Fruit fly (Drosophila melanogaster) whole organism, embryonic: ENCODE results near the gene CG4709.
A peak's percentile ranks its signal among the peaks of the same experiment; 100 is the strongest.

ENCODE experiments used
- Asciz ChIP-seq: fragments of 200-800 bp; sonication (Bioruptor generic); optimal IDR thresholded peaks from 2 replicates; lab custom pipeline; 2017; ENCODE audit warnings: missing biosample characterization, mild to moderate bottlenecking, missing genetic modification characterization, missing genetic modification reagents
- Bdp1 ChIP-seq: fragments of 200-800 bp; sonication (Bioruptor generic); optimal IDR thresholded peaks from 3 replicates; lab custom pipeline; 2016; ENCODE audit warnings: missing biosample characterization, missing genetic modification characterization
- CG10462 ChIP-seq: fragments of 200-800 bp; sonication (Bioruptor generic); optimal IDR thresholded peaks from 2 replicates; lab custom pipeline; 2016; ENCODE audit warnings: missing biosample characterization, missing genetic modification characterization
- CG12659 ChIP-seq: fragments of 200-800 bp; sonication (Bioruptor generic); optimal IDR thresholded peaks from 3 replicates; lab custom pipeline; 2017; ENCODE audit warnings: mild to moderate bottlenecking, missing biosample characterization, missing genetic modification reagents, missing genetic modification characterization
- CG13624 ChIP-seq: fragments of 200-800 bp; sonication (Bioruptor generic); optimal IDR thresholded peaks from 2 replicates; lab custom pipeline; 2016; ENCODE audit warnings: missing biosample characterization, missing genetic modification characterization
- CG15514 ChIP-seq: fragments of 200-800 bp; sonication (Bioruptor generic); optimal IDR thresholded peaks from 3 replicates; lab custom pipeline; 2017; ENCODE audit warnings: missing biosample characterization, missing genetic modification characterization, mild to moderate bottlenecking, moderate library complexity, missing genetic modification reagents
- CG15696 ChIP-seq: fragments of 200-800 bp; sonication (Bioruptor generic); optimal IDR thresholded peaks from 2 replicates; lab custom pipeline; 2019; ENCODE audit warnings: missing biosample characterization, mild to moderate bottlenecking, missing genetic modification characterization, moderate library complexity
- CG17802 ChIP-seq: fragments of 200-800 bp; sonication (Bioruptor generic); optimal IDR thresholded peaks from 2 replicates; lab custom pipeline; 2018; ENCODE audit warnings: missing biosample characterization, mild to moderate bottlenecking, missing genetic modification characterization, moderate library complexity
- CG30431 ChIP-seq: fragments of 200-800 bp; sonication (Bioruptor generic); optimal IDR thresholded peaks from 2 replicates; lab custom pipeline; 2017; ENCODE audit warnings: missing biosample characterization, missing genetic modification characterization
- CG34422 ChIP-seq: fragments of 200-800 bp; sonication (Bioruptor generic); IDR thresholded peaks from 3 replicates; pipeline ENCODE4 v1.3.6; 2022; ENCODE audit warnings: missing biosample characterization, missing genetic modification characterization
- CG4424 ChIP-seq: fragments of 200-800 bp; sonication (Bioruptor generic); optimal IDR thresholded peaks from 3 replicates; lab custom pipeline; 2016; ENCODE audit warnings: missing biosample characterization, missing genetic modification characterization
- CG4617 ChIP-seq: fragments of 200-800 bp; sonication (Bioruptor generic); optimal IDR thresholded peaks from 3 replicates; lab custom pipeline; 2016; ENCODE audit warnings: missing biosample characterization, missing genetic modification characterization, borderline replicate concordance
- CG6765 ChIP-seq: fragments of 200-800 bp; sonication (Bioruptor generic); optimal IDR thresholded peaks from 3 replicates; lab custom pipeline; 2017; ENCODE audit warnings: missing biosample characterization, mild to moderate bottlenecking, missing genetic modification characterization
- CG6854 ChIP-seq: fragments of 200-800 bp; sonication (Bioruptor generic); optimal IDR thresholded peaks from 3 replicates; lab custom pipeline; 2017; ENCODE audit warnings: missing biosample characterization, mild to moderate bottlenecking, missing genetic modification characterization
- CG8290 ChIP-seq, 3 experiments: fragments of 200-800 bp; sonication (Bioruptor generic); optimal IDR thresholded peaks; 2 replicates each; lab custom pipeline; 2016 to 2019; ENCODE audit warnings: missing biosample characterization in 3 of 3, missing genetic modification characterization in 3 of 3, mild to moderate bottlenecking in 2 of 3, moderate library complexity in 1 of 3
- CG8765 ChIP-seq: fragments of 200-800 bp; sonication (Bioruptor generic); IDR thresholded peaks from 2 replicates; pipeline ENCODE4 v1.3.6; 2022; ENCODE audit warnings: missing biosample characterization, missing genetic modification characterization
- CG9932 ChIP-seq: fragments of 200-800 bp; sonication (Bioruptor generic); IDR thresholded peaks from 2 replicates; pipeline ENCODE4 v1.3.6; 2022; ENCODE audit warnings: missing biosample characterization, missing genetic modification characterization
- Chrac-16 ChIP-seq: fragments of 200-800 bp; sonication (Bioruptor generic); optimal IDR thresholded peaks from 3 replicates; lab custom pipeline; 2016; ENCODE audit warnings: missing biosample characterization, missing genetic modification characterization
- Deaf1 ChIP-seq: fragments of 200-800 bp; optimal IDR thresholded peaks from 3 replicates; lab custom pipeline; 2019; ENCODE audit warnings: missing biosample characterization, mild to moderate bottlenecking, missing genetic modification characterization, moderate library complexity
- Dfd ChIP-seq, 2 experiments: fragments of >200 bp; optimal IDR thresholded peaks; 2 replicates each; lab custom pipeline; 2017; ENCODE audit warnings: missing biosample characterization in 2 of 2, missing genetic modification characterization in 2 of 2
- Dip3 ChIP-seq: fragments of 200-800 bp; sonication (Bioruptor generic); optimal IDR thresholded peaks from 3 replicates; lab custom pipeline; 2016; ENCODE audit warnings: missing biosample characterization, missing genetic modification characterization
- Ets97D ChIP-seq: fragments of 200-800 bp; sonication (Bioruptor generic); optimal IDR thresholded peaks from 3 replicates; lab custom pipeline; 2016; ENCODE audit warnings: missing biosample characterization, missing genetic modification characterization
- Fer2 ChIP-seq: fragments of 200-800 bp; sonication (Bioruptor generic); optimal IDR thresholded peaks from 2 replicates; lab custom pipeline; 2018; ENCODE audit warnings: missing biosample characterization, mild to moderate bottlenecking, missing genetic modification characterization, moderate library complexity
- Gug ChIP-seq: fragments of 200-800 bp; sonication (Bioruptor generic); IDR thresholded peaks from 4 replicates; pipeline ENCODE4 v1.3.6; 2022; ENCODE audit warnings: missing biosample characterization, missing genetic modification characterization
- Hr51 ChIP-seq, 2 experiments: fragments of 200-800 bp; sonication (Bioruptor generic); optimal IDR thresholded peaks; 2 replicates in 1 of 2; 3 replicates in 1 of 2; lab custom pipeline; 2016 to 2018; ENCODE audit warnings: missing biosample characterization in 2 of 2, missing genetic modification characterization in 2 of 2, mild to moderate bottlenecking in 1 of 2, moderate library complexity in 1 of 2
- Meics ChIP-seq: fragments of 200-800 bp; sonication (Bioruptor generic); optimal IDR thresholded peaks from 2 replicates; lab custom pipeline; 2017; ENCODE audit warnings: missing biosample characterization, mild to moderate bottlenecking, missing genetic modification characterization
- NFAT ChIP-seq: fragments of 200-800 bp; sonication (Bioruptor generic); IDR thresholded peaks from 2 replicates; pipeline ENCODE4 v1.3.6; 2022; ENCODE audit warnings: missing biosample characterization, missing genetic modification characterization
- ara ChIP-seq: fragments of 200-800 bp; sonication (Bioruptor generic); IDR thresholded peaks from 2 replicates; pipeline ENCODE4 v1.3.6; 2022; ENCODE audit warnings: missing biosample characterization, missing genetic modification characterization
- cad ChIP-seq: fragments of >200 bp; optimal IDR thresholded peaks from 2 replicates; lab custom pipeline; 2017; ENCODE audit warnings: missing biosample characterization, missing genetic modification characterization
- chif ChIP-seq, 2 experiments: fragments of 200-800 bp; sonication (Bioruptor generic); optimal IDR thresholded peaks; 3 replicates each; lab custom pipeline; 2016; ENCODE audit warnings: missing biosample characterization in 2 of 2, missing genetic modification characterization in 2 of 2
- ems ChIP-seq: fragments of 200-800 bp; sonication (Bioruptor generic); optimal IDR thresholded peaks from 3 replicates; lab custom pipeline; 2016; ENCODE audit warnings: missing biosample characterization, missing genetic modification characterization
- esg ChIP-seq: fragments of 200-800 bp; sonication (Bioruptor generic); conservative IDR thresholded peaks from 2 replicates; pipeline ENCODE4 v1.3.6; 2022; ENCODE audit warnings: missing biosample characterization, missing genetic modification characterization
- fd96Cb ChIP-seq: fragments of 200-800 bp; sonication (Bioruptor generic); optimal IDR thresholded peaks from 2 replicates; lab custom pipeline; 2018; ENCODE audit warnings: missing biosample characterization, mild to moderate bottlenecking, missing genetic modification characterization, moderate library complexity
- fru ChIP-seq: fragments of >200 bp; optimal IDR thresholded peaks from 2 replicates; lab custom pipeline; 2017
- ftz-f1 ChIP-seq: fragments of 200-800 bp; sonication (Bioruptor generic); optimal IDR thresholded peaks from 2 replicates; lab custom pipeline; 2016; ENCODE audit warnings: missing biosample characterization, missing genetic modification characterization
- her ChIP-seq: fragments of 200-800 bp; sonication (Bioruptor generic); optimal IDR thresholded peaks from 2 replicates; lab custom pipeline; 2016; ENCODE audit warnings: missing biosample characterization, missing genetic modification characterization
- insv ChIP-seq, 2 experiments: fragments of 200-800 bp; sonication (Bioruptor generic); optimal IDR thresholded peaks; 3 replicates each; lab custom pipeline; 2016 to 2018; ENCODE audit warnings: missing biosample characterization in 2 of 2, missing genetic modification characterization in 2 of 2
- jumu ChIP-seq: fragments of 200-800 bp; sonication (Bioruptor generic); optimal IDR thresholded peaks from 3 replicates; lab custom pipeline; 2016; ENCODE audit warnings: missing biosample characterization, missing genetic modification characterization
- lbe ChIP-seq: fragments of 200-800 bp; sonication (Bioruptor generic); optimal IDR thresholded peaks from 2 replicates; lab custom pipeline; 2016; ENCODE audit warnings: missing biosample characterization, mild to moderate bottlenecking, missing genetic modification characterization
- lmd ChIP-seq: fragments of 200-800 bp; sonication (Bioruptor generic); IDR thresholded peaks from 2 replicates; pipeline ENCODE4 v1.3.6; 2022; ENCODE audit warnings: missing biosample characterization, missing genetic modification characterization
- lola ChIP-seq, 3 experiments: fragments of >200 bp in 2 of 3; fragments of 200-800 bp in 1 of 3; sonication (Bioruptor generic) in 1 of 3; optimal IDR thresholded peaks; 2 replicates each; lab custom pipeline; 2017 to 2019; ENCODE audit warnings: missing biosample characterization in 3 of 3, missing genetic modification characterization in 3 of 3, mild to moderate bottlenecking in 1 of 3, moderate library complexity in 1 of 3
- mam ChIP-seq: fragments of 200-800 bp; sonication (Bioruptor generic); optimal IDR thresholded peaks from 3 replicates; lab custom pipeline; 2016; ENCODE audit warnings: missing biosample characterization, missing genetic modification characterization
- mirr ChIP-seq: fragments of 200-800 bp; sonication (Bioruptor generic); optimal IDR thresholded peaks from 3 replicates; lab custom pipeline; 2018; ENCODE audit warnings: missing biosample characterization, mild to moderate bottlenecking, missing genetic modification characterization
- pfk ChIP-seq: fragments of 200-800 bp; sonication (Bioruptor generic); optimal IDR thresholded peaks from 2 replicates; lab custom pipeline; 2018; ENCODE audit warnings: missing biosample characterization, mild to moderate bottlenecking, missing genetic modification characterization, moderate library complexity
- prd ChIP-seq, 3 experiments: fragments of >200 bp in 2 of 3; fragments of 200-800 bp in 1 of 3; sonication (Bioruptor generic) in 1 of 3; optimal IDR thresholded peaks in 2 of 3; IDR thresholded peaks in 1 of 3; 2 replicates in 2 of 3; 3 replicates in 1 of 3; pipeline versions ENCODE4 v1.3.6 to Lab custom; 2017 to 2022; ENCODE audit warnings: missing biosample characterization in 1 of 3, missing genetic modification characterization in 1 of 3
- ranshi ChIP-seq: fragments of 200-800 bp; sonication (Bioruptor generic); IDR thresholded peaks from 2 replicates; pipeline ENCODE4 v1.3.6; 2022; ENCODE audit warnings: missing biosample characterization, missing genetic modification characterization
- ro ChIP-seq: fragments of 200-800 bp; sonication (Bioruptor generic); IDR thresholded peaks from 2 replicates; pipeline ENCODE4 v1.3.6; 2022; ENCODE audit warnings: missing biosample characterization, missing genetic modification characterization
- run ChIP-seq: fragments of 200-800 bp; sonication (Bioruptor generic); optimal IDR thresholded peaks from 3 replicates; lab custom pipeline; 2018; ENCODE audit warnings: missing biosample characterization, mild to moderate bottlenecking, missing genetic modification characterization
- sens-2 ChIP-seq: fragments of 200-800 bp; sonication (Bioruptor generic); IDR thresholded peaks from 2 replicates; pipeline ENCODE4 v1.3.6; 2022; ENCODE audit warnings: missing biosample characterization, missing genetic modification characterization
- zfh2 ChIP-seq: fragments of 200-800 bp; sonication (Bioruptor generic); optimal IDR thresholded peaks from 2 replicates; lab custom pipeline; 2016; ENCODE audit warnings: missing biosample characterization, missing genetic modification characterization

CG4709 gene

dm6 chr2L:9954119-9954518 lies at the start of gene CG4709, which contains the start of gene CG13126 (continued):
- TF ChIP-seq mirr (GFP tag; lab: Kevin White, UChicago) (peak; percentile 27), lbe (GFP tag; lab: Kevin White, UChicago) (peak; percentile 89), CG4424 (peak; percentile 94), Hr51 (GFP tag; optimal IDR thresholded peaks at IDR 0.05; lab: Kevin White, UChicago) (peak; percentile 51 to 91), her (GFP tag; lab: Kevin White, UChicago) (no peak), pfk (GFP tag; lab: Kevin White, UChicago) (no peak), run (peak; percentile 88), fru (lab: Kevin White, UChicago) (no peak), CG4617 (GFP tag; lab: Kevin White, UChicago) (peak; percentile 85), CG13624 (GFP tag; lab: Kevin White, UChicago) (peak; percentile 41), CG8290 (GFP tag; optimal IDR thresholded peaks at IDR 0.05; lab: Kevin White, UChicago) (peak; percentile 89), CG8290 (tag; optimal IDR thresholded peaks at IDR 0.05; lab: Kevin White, UChicago) (peak in 1 of 2 experiments; percentile 42), ara (GFP tag; lab: Robert Waterston, UW) (peak; percentile 89), ftz-f1 (GFP tag; lab: Kevin White, UChicago) (no peak), jumu (GFP tag; lab: Kevin White, UChicago) (no peak), sens-2 (peak; percentile 67; the same call in 1 of the 2 replicates), CG15696 (peak; percentile 95), CG15514 (peak; percentile 86), Asciz (GFP tag; lab: Kevin White, UChicago) (peak; percentile 90), Gug (GFP tag; lab: Robert Waterston, UW) (peak; percentile 48; the same call in 2 of the 4 replicates), CG6854 (GFP tag; lab: Kevin White, UChicago) (peak; percentile 87), fd96Cb (tag; lab: Kevin White, UChicago) (peak; percentile 91), mam (GFP tag; lab: Kevin White, UChicago) (peak; percentile 46), cad (GFP tag; lab: Kevin White, UChicago) (no peak), Bdp1 (GFP tag; lab: Kevin White, UChicago) (peak; percentile 28), Dip3 (peak; percentile 52), Deaf1 (peak; percentile 73), Ets97D (GFP tag; lab: Kevin White, UChicago) (peak; percentile 61), CG8765 (GFP tag; lab: Robert Waterston, UW) (peak; percentile 74), NFAT (GFP tag; lab: Robert Waterston, UW) (peak; percentile 71; the same call in 1 of the 2 replicates), chif (GFP tag; optimal IDR thresholded peaks at IDR 0.05; lab: Kevin White, UChicago) (peak in 1 of 2 experiments; percentile 42), prd (optimal IDR thresholded peaks at IDR 0.05; lab: Kevin White, UChicago) (no peak), prd (GFP tag; IDR thresholded peaks at IDR 0.05; lab: Robert Waterston, UW) (peak; percentile 92), CG10462 (GFP tag; lab: Kevin White, UChicago) (peak; percentile 73), Meics (GFP tag; lab: Kevin White, UChicago) (peak; percentile 93), lola (GFP tag; optimal IDR thresholded peaks at IDR 0.05; lab: Kevin White, UChicago) (peak in 1 of 3 experiments; percentile 90), ranshi (GFP tag; lab: Robert Waterston, UW) (peak; percentile 91), zfh2 (GFP tag; lab: Kevin White, UChicago) (peak; percentile 49), Dfd (GFP tag; optimal IDR thresholded peaks at IDR 0.05; lab: Kevin White, UChicago) (no peak), lmd (GFP tag; lab: Robert Waterston, UW) (peak; percentile 89), esg (peak; percentile 88), ems (GFP tag; lab: Kevin White, UChicago) (peak; percentile 29), CG30431 (GFP tag; lab: Kevin White, UChicago) (peak; percentile 71), Chrac-16 (GFP tag; lab: Kevin White, UChicago) (peak; percentile 85), CG9932 (GFP tag; lab: Robert Waterston, UW) (peak; percentile 90), CG34422 (GFP tag; lab: Robert Waterston, UW) (peak; percentile 93), CG6765 (peak; percentile 88), Fer2 (peak; percentile 86), insv (GFP tag; optimal IDR thresholded peaks at IDR 0.05; lab: Kevin White, UChicago) (peak in 1 of 2 experiments; percentile 45), CG12659 (GFP tag; lab: Kevin White, UChicago) (peak; percentile 90), ro (GFP tag; lab: Robert Waterston, UW) (peak; percentile 75), CG17802 (tag; lab: Kevin White, UChicago) (peak; percentile 73)
